Worm (Caenorhabditis elegans): ENCODE results near the gene hmp-1.

DNA sequence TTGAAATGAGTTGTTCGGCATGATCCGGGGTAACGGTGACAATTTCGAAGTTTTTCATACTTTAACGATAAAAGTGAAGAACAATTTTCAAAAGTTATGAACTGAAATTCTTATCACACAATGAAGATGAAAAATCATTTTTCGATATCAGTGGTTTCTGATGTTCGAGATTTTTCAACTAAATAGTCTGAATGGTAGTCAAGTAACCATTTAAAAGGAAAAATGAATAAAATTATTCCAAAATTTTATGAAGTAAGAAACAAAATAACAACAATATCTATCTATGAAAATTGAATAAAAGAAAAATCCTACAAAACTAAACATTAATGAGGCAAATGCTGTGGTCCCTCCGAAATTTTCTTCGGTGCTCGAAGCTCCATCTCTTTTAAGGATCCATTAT lies 20.0 kb upstream of the hmp-1 start, which contains the start of gene D2023.4:
- no peak for TF ChIP-seq hlh-6 (tag; optimal IDR thresholded peaks at IDR 0.05)
- TF ChIP-seq unc-55 (GFP tag; optimal IDR thresholded peaks at IDR 0.05), result no peak
- no peak for TF ChIP-seq mec-3 (tag; optimal IDR thresholded peaks at IDR 0.05; ENCODE audit: borderline replicate concordance)
- TF ChIP-seq dve-1 (tag; optimal IDR thresholded peaks at IDR 0.05), result no peak
- no peak for TF ChIP-seq hlh-30 (tag; optimal IDR thresholded peaks at IDR 0.05; ENCODE audit: insufficient read depth)

All from whole organism, late embryonic.